Fruit fly (Drosophila melanogaster) whole organism, embryonic: ENCODE results near the gene sau.

Experiments
- CG10209 ChIP-seq: fragments of 200-800 bp; sonication (Bioruptor generic); optimal IDR thresholded peaks from 3 replicates; lab custom pipeline; 2017; ENCODE audit warnings: missing biosample characterization, mild to moderate bottlenecking, missing genetic modification characterization, missing genetic modification reagents
- CG1024 ChIP-seq: fragments of 200-800 bp; sonication (Bioruptor generic); IDR thresholded peaks from 2 replicates; pipeline ENCODE4 v1.3.6; 2022; ENCODE audit warnings: missing biosample characterization, missing genetic modification characterization
- CG10366 ChIP-seq: fragments of 200-800 bp; sonication (Bioruptor generic); IDR thresholded peaks from 2 replicates; pipeline ENCODE4 v1.3.6; 2022; ENCODE audit warnings: missing biosample characterization, missing genetic modification characterization
- CG10462 ChIP-seq: fragments of 200-800 bp; sonication (Bioruptor generic); optimal IDR thresholded peaks from 2 replicates; lab custom pipeline; 2016; ENCODE audit warnings: missing biosample characterization, missing genetic modification characterization
- CG11093 ChIP-seq: fragments of 200-800 bp; sonication (Bioruptor generic); IDR thresholded peaks from 3 replicates; pipeline ENCODE4 v1.3.6; 2022; ENCODE audit warnings: missing biosample characterization, missing genetic modification characterization
- CG12071 ChIP-seq: fragments of 200-800 bp; sonication (Bioruptor generic); optimal IDR thresholded peaks from 3 replicates; lab custom pipeline; 2018; ENCODE audit warnings: missing biosample characterization, mild to moderate bottlenecking, missing genetic modification characterization
- CG12391 ChIP-seq: fragments of 200-800 bp; sonication (Bioruptor generic); optimal IDR thresholded peaks from 3 replicates; lab custom pipeline; 2018; ENCODE audit warnings: missing biosample characterization, mild to moderate bottlenecking, missing genetic modification characterization, moderate library complexity
- CG14667 ChIP-seq: fragments of 200-800 bp; sonication (Bioruptor generic); IDR thresholded peaks from 2 replicates; pipeline ENCODE4 v1.3.6; 2022; ENCODE audit warnings: missing biosample characterization, missing genetic modification characterization
- CG14710 ChIP-seq: fragments of 200-800 bp; sonication (Bioruptor generic); optimal IDR thresholded peaks from 3 replicates; lab custom pipeline; 2019; ENCODE audit warnings: missing biosample characterization, mild to moderate bottlenecking, missing genetic modification characterization, moderate library complexity
- CG15514 ChIP-seq: fragments of 200-800 bp; sonication (Bioruptor generic); optimal IDR thresholded peaks from 3 replicates; lab custom pipeline; 2017; ENCODE audit warnings: missing biosample characterization, missing genetic modification characterization, mild to moderate bottlenecking, moderate library complexity, missing genetic modification reagents
- CG15601 ChIP-seq: fragments of 200-800 bp; sonication (Bioruptor generic); optimal IDR thresholded peaks from 3 replicates; lab custom pipeline; 2019; ENCODE audit warnings: missing biosample characterization, mild to moderate bottlenecking, missing genetic modification characterization, moderate library complexity
- CG17385 ChIP-seq: fragments of 200-800 bp; sonication (Bioruptor generic); optimal IDR thresholded peaks from 3 replicates; lab custom pipeline; 2018; ENCODE audit warnings: missing biosample characterization, mild to moderate bottlenecking, missing genetic modification characterization
- CG1832 ChIP-seq: fragments of 200-800 bp; sonication (Bioruptor generic); optimal IDR thresholded peaks from 2 replicates; lab custom pipeline; 2017; ENCODE audit warnings: missing biosample characterization, mild to moderate bottlenecking, missing genetic modification characterization, inconsistent platforms
- CG18476 ChIP-seq: fragments of 200-800 bp; sonication (Bioruptor generic); optimal IDR thresholded peaks from 2 replicates; lab custom pipeline; 2016; ENCODE audit warnings: missing biosample characterization, mild to moderate bottlenecking, missing genetic modification characterization
- CG2120 ChIP-seq: fragments of 200-800 bp; sonication (Bioruptor generic); optimal IDR thresholded peaks from 3 replicates; lab custom pipeline; 2016; ENCODE audit warnings: missing biosample characterization, missing genetic modification characterization
- CG2875 ChIP-seq: fragments of 200-800 bp; sonication (Bioruptor generic); optimal IDR thresholded peaks from 2 replicates; lab custom pipeline; 2017; ENCODE audit warnings: missing biosample characterization, mild to moderate bottlenecking, missing genetic modification characterization, missing genetic modification reagents
- CG30020 ChIP-seq: fragments of 200-800 bp; optimal IDR thresholded peaks from 2 replicates; lab custom pipeline; 2019; ENCODE audit warnings: missing biosample characterization, mild to moderate bottlenecking, missing genetic modification characterization, moderate library complexity
- CG30431 ChIP-seq: fragments of 200-800 bp; sonication (Bioruptor generic); optimal IDR thresholded peaks from 2 replicates; lab custom pipeline; 2017; ENCODE audit warnings: missing biosample characterization, missing genetic modification characterization
- CG31365 ChIP-seq: fragments of 200-800 bp; sonication (Bioruptor generic); optimal IDR thresholded peaks from 2 replicates; lab custom pipeline; 2018; ENCODE audit warnings: missing biosample characterization, mild to moderate bottlenecking, missing genetic modification characterization
- CG31441 ChIP-seq: fragments of 200-800 bp; sonication (Bioruptor generic); IDR thresholded peaks from 2 replicates; pipeline ENCODE4 v1.3.6; 2022; ENCODE audit warnings: missing biosample characterization, missing genetic modification characterization
- CG4730 ChIP-seq: fragments of 200-800 bp; sonication (Bioruptor generic); IDR thresholded peaks from 2 replicates; pipeline ENCODE4 v1.3.6; 2022; ENCODE audit warnings: missing biosample characterization, missing genetic modification characterization
- CTCF ChIP-seq: fragments of 200-800 bp; sonication (Bioruptor generic); optimal IDR thresholded peaks from 2 replicates; lab custom pipeline; 2017; ENCODE audit warnings: missing biosample characterization, mild to moderate bottlenecking, missing genetic modification characterization, moderate library complexity
- CoRest ChIP-seq: fragments of 200-800 bp; sonication (Bioruptor generic); optimal IDR thresholded peaks from 3 replicates; lab custom pipeline; 2018; ENCODE audit warnings: missing biosample characterization, mild to moderate bottlenecking, missing genetic modification characterization, moderate library complexity
- Dref ChIP-seq: fragments of 200-800 bp; sonication (Bioruptor generic); IDR thresholded peaks from 2 replicates; pipeline ENCODE4 v1.3.6; 2022; ENCODE audit warnings: missing biosample characterization, missing genetic modification characterization
- Ets65A ChIP-seq: fragments of 200-800 bp; sonication (Bioruptor generic); peaks from one replicate; lab custom pipeline; 2016; ENCODE audit warnings: missing biosample characterization, missing genetic modification characterization
- Hand ChIP-seq: fragments of 200-800 bp; sonication (Bioruptor generic); optimal IDR thresholded peaks from 2 replicates; lab custom pipeline; 2017; ENCODE audit warnings: mild to moderate bottlenecking, missing biosample characterization, missing genetic modification reagents, missing genetic modification characterization
- Hey ChIP-seq: fragments of 200-800 bp; sonication (Bioruptor generic); optimal IDR thresholded peaks from 3 replicates; lab custom pipeline; 2018; ENCODE audit warnings: missing biosample characterization, mild to moderate bottlenecking, missing genetic modification characterization
- Hr78 ChIP-seq, 2 experiments: fragments of 200-800 bp in 1 of 2; fragments of >200 bp in 1 of 2; sonication (Bioruptor generic) in 1 of 2; optimal IDR thresholded peaks; 2 replicates each; lab custom pipeline; 2017 to 2019; ENCODE audit warnings: missing biosample characterization in 2 of 2, missing genetic modification characterization in 2 of 2, mild to moderate bottlenecking in 1 of 2, moderate library complexity in 1 of 2
- Hsf ChIP-seq: fragments of 200-800 bp; sonication (Bioruptor generic); optimal IDR thresholded peaks from 3 replicates; lab custom pipeline; 2016; ENCODE audit warnings: missing biosample characterization, missing genetic modification characterization
- NC2β ChIP-seq: fragments of 200-800 bp; sonication (Bioruptor generic); optimal IDR thresholded peaks from 2 replicates; lab custom pipeline; 2016; ENCODE audit warnings: missing biosample characterization, missing genetic modification characterization
- NFAT ChIP-seq: fragments of 200-800 bp; sonication (Bioruptor generic); IDR thresholded peaks from 2 replicates; pipeline ENCODE4 v1.3.6; 2022; ENCODE audit warnings: missing biosample characterization, missing genetic modification characterization
- Optix ChIP-seq: fragments of 200-800 bp; sonication (Bioruptor generic); IDR thresholded peaks from 3 replicates; pipeline ENCODE4 v1.3.6; 2022; ENCODE audit warnings: missing biosample characterization, missing genetic modification characterization
- Poxn ChIP-seq: fragments of 200-800 bp; sonication (Bioruptor generic); IDR thresholded peaks from 2 replicates; pipeline ENCODE4 v1.3.6; 2022; ENCODE audit warnings: missing biosample characterization, missing genetic modification characterization
- Ravus ChIP-seq: fragments of 200-800 bp; sonication (Bioruptor generic); IDR thresholded peaks from 2 replicates; pipeline ENCODE4 v1.3.6; 2022; ENCODE audit warnings: missing biosample characterization, missing genetic modification characterization
- Scr ChIP-seq: fragments of 200-800 bp; sonication (Bioruptor generic); IDR thresholded peaks from 2 replicates; pipeline ENCODE4 v1.3.6; 2022; ENCODE audit warnings: missing biosample characterization, missing genetic modification characterization; ENCODE audit not compliant: partially characterized antibody
- Usf ChIP-seq: fragments of 200-800 bp; sonication (Bioruptor generic); optimal IDR thresholded peaks from 2 replicates; lab custom pipeline; 2017; ENCODE audit warnings: missing genotype, missing biosample characterization, missing genetic modification characterization
- Xrp1 ChIP-seq: fragments of 200-800 bp; sonication (Bioruptor generic); IDR thresholded peaks from 2 replicates; pipeline ENCODE4 v1.3.6; 2022; ENCODE audit warnings: missing biosample characterization, missing genetic modification characterization
- bcd ChIP-seq: fragments of 200-800 bp; sonication (Bioruptor generic); optimal IDR thresholded peaks from 2 replicates; lab custom pipeline; 2017; ENCODE audit warnings: missing biosample characterization, mild to moderate bottlenecking, missing genetic modification characterization
- dysf ChIP-seq: fragments of 200-800 bp; sonication (Bioruptor generic); IDR thresholded peaks from 3 replicates; pipeline ENCODE4 v1.3.6; 2022; ENCODE audit warnings: missing biosample characterization, missing genetic modification characterization
- fd96Cb ChIP-seq: fragments of 200-800 bp; sonication (Bioruptor generic); optimal IDR thresholded peaks from 2 replicates; lab custom pipeline; 2018; ENCODE audit warnings: missing biosample characterization, mild to moderate bottlenecking, missing genetic modification characterization, moderate library complexity
- gsb-n ChIP-seq: fragments of 200-800 bp; sonication (Bioruptor generic); optimal IDR thresholded peaks from 3 replicates; lab custom pipeline; 2018; ENCODE audit warnings: missing biosample characterization, mild to moderate bottlenecking, missing genetic modification characterization
- lov ChIP-seq, 2 experiments: fragments of 200-800 bp in 1 of 2; fragments of >200 bp in 1 of 2; sonication (Bioruptor generic) in 1 of 2; IDR thresholded peaks in 1 of 2; optimal IDR thresholded peaks in 1 of 2; 2 replicates in 1 of 2; 3 replicates in 1 of 2; pipeline versions ENCODE4 v1.3.6 to Lab custom; 2017 to 2022; ENCODE audit warnings: missing biosample characterization in 1 of 2, missing genetic modification characterization in 1 of 2
- pan ChIP-seq, 4 experiments: fragments of >200 bp in 3 of 4; fragments of 200-800 bp in 1 of 4; sonication (Bioruptor generic) in 1 of 4; optimal IDR thresholded peaks in 3 of 4; IDR thresholded peaks in 1 of 4; 2 replicates each; pipeline versions ENCODE4 v1.3.6 to Lab custom; 2017 to 2022; ENCODE audit warnings: missing biosample characterization in 2 of 4, missing genetic modification characterization in 2 of 4, mixed read lengths in 1 of 4
- rib ChIP-seq: fragments of 200-800 bp; sonication (Bioruptor generic); IDR thresholded peaks from 2 replicates; pipeline ENCODE4 v1.3.6; 2022; ENCODE audit warnings: missing biosample characterization, missing genetic modification characterization
- ro ChIP-seq: fragments of 200-800 bp; sonication (Bioruptor generic); IDR thresholded peaks from 2 replicates; pipeline ENCODE4 v1.3.6; 2022; ENCODE audit warnings: missing biosample characterization, missing genetic modification characterization
- schlank ChIP-seq: fragments of 200-800 bp; sonication (Bioruptor generic); optimal IDR thresholded peaks from 2 replicates; lab custom pipeline; 2018; ENCODE audit warnings: missing biosample characterization, mild to moderate bottlenecking, missing genetic modification characterization
- sob ChIP-seq: fragments of 200-800 bp; sonication (Bioruptor generic); IDR thresholded peaks from 2 replicates; pipeline ENCODE4 v1.3.6; 2022; ENCODE audit warnings: missing biosample characterization, missing genetic modification characterization
- tio ChIP-seq: fragments of 200-800 bp; sonication (Bioruptor generic); optimal IDR thresholded peaks from 2 replicates; lab custom pipeline; 2017; ENCODE audit warnings: missing biosample characterization, missing genetic modification characterization, inconsistent platforms
- unpg ChIP-seq: fragments of 200-800 bp; sonication (Bioruptor generic); optimal IDR thresholded peaks from 3 replicates; lab custom pipeline; 2018; ENCODE audit warnings: missing biosample characterization, mild to moderate bottlenecking, missing genetic modification characterization, moderate library complexity

sau gene

dm6 chr2L:2182735-2183340, 43.3 kb upstream of the sau start (continued):
- no peak for TF ChIP-seq CG15514 (GFP tag; lab: Kevin White, UChicago)
- TF ChIP-seq Hey (tag; lab: Kevin White, UChicago): no peak
- no peak for TF ChIP-seq CG31365
- no peak for TF ChIP-seq lov (optimal IDR thresholded peaks at IDR 0.05; lab: Kevin White, UChicago)
- peak; percentile 73; the same call in 1 of the 3 replicates for TF ChIP-seq lov (GFP tag; IDR thresholded peaks at IDR 0.05; lab: Robert Waterston, UW)
- TF ChIP-seq CG10366 (GFP tag; lab: Robert Waterston, UW): peak; percentile 23; the same call in 1 of the 2 replicates
- TF ChIP-seq rib (GFP tag; lab: Robert Waterston, UW): no peak
- peak; percentile 12 for TF ChIP-seq CG18476 (GFP tag; lab: Kevin White, UChicago)
- no peak for TF ChIP-seq Hr78 (GFP tag; optimal IDR thresholded peaks at IDR 0.05; lab: Kevin White, UChicago)
- no peak for TF ChIP-seq Poxn (GFP tag; lab: Robert Waterston, UW)
- no peak for TF ChIP-seq NFAT (GFP tag; lab: Robert Waterston, UW)
- TF ChIP-seq Hand (GFP tag; lab: Kevin White, UChicago): no peak
- TF ChIP-seq CG1832 (GFP tag; lab: Kevin White, UChicago): no peak
- no peak for TF ChIP-seq Dref (GFP tag; lab: Robert Waterston, UW)
- peak; percentile 50; the same call in 2 of the 3 replicates for TF ChIP-seq CG11093
- no peak for TF ChIP-seq Scr (GFP tag; lab: Robert Waterston, UW)
- peak; percentile 60 for TF ChIP-seq CG14667
- TF ChIP-seq CG4730 (GFP tag; lab: Robert Waterston, UW): peak; percentile 44; the same call in 1 of the 2 replicates
- TF ChIP-seq CG1024: peak; percentile 58
- TF ChIP-seq dysf (GFP tag; lab: Robert Waterston, UW): no peak; the same call in 2 of the 3 replicates
- TF ChIP-seq NC2β (GFP tag; lab: Kevin White, UChicago): peak; percentile 76
- peak; percentile 65 for TF ChIP-seq unpg (GFP tag; lab: Kevin White, UChicago)
- TF ChIP-seq bcd (GFP tag; lab: Kevin White, UChicago): peak; percentile 34
- TF ChIP-seq CG10462 (GFP tag; lab: Kevin White, UChicago): peak; percentile 12
- no peak for TF ChIP-seq Ravus (GFP tag; lab: Robert Waterston, UW)
- TF ChIP-seq CG30431 (GFP tag; lab: Kevin White, UChicago): peak; percentile 85
- peak; percentile 56 for TF ChIP-seq CG15601 (tag; lab: Kevin White, UChicago)
- no peak for TF ChIP-seq CG30020 (tag; lab: Kevin White, UChicago)
- no peak for TF ChIP-seq sob (GFP tag; lab: Robert Waterston, UW)
- peak; percentile 54 for TF ChIP-seq CG10209
- peak; percentile 77 for TF ChIP-seq CG12391 (tag; lab: Kevin White, UChicago)
- peak; percentile 72; the same call in 2 of the 3 replicates for TF ChIP-seq Optix (GFP tag; lab: Robert Waterston, UW)
- TF ChIP-seq Hsf (GFP tag; lab: Kevin White, UChicago): peak; percentile 64
- peak; percentile 81 for TF ChIP-seq CG31441 (GFP tag; lab: Robert Waterston, UW)
- TF ChIP-seq pan (optimal IDR thresholded peaks at IDR 0.05; lab: Kevin White, UChicago): no peak
- peak in 1 of 2 experiments; percentile 16 for TF ChIP-seq pan (GFP tag; optimal IDR thresholded peaks at IDR 0.05 in 1 of 2, IDR thresholded peaks at IDR 0.05 in 1 of 2)
- no peak for TF ChIP-seq CTCF
- TF ChIP-seq tio (GFP tag; lab: Kevin White, UChicago): peak; percentile 32
- TF ChIP-seq CG2120 (GFP tag; lab: Kevin White, UChicago): no peak
- TF ChIP-seq CoRest (tag; lab: Kevin White, UChicago): peak; percentile 33
- peak; percentile 95 for TF ChIP-seq Ets65A
- peak; percentile 71 for TF ChIP-seq fd96Cb (tag; lab: Kevin White, UChicago)
- peak; percentile 61 for TF ChIP-seq CG2875 (GFP tag; lab: Kevin White, UChicago)
- TF ChIP-seq Xrp1 (GFP tag; lab: Robert Waterston, UW): peak; percentile 93
- no peak for TF ChIP-seq schlank (tag; lab: Kevin White, UChicago)
- TF ChIP-seq CG14710 (tag; lab: Kevin White, UChicago): peak; percentile 84
- no peak for TF ChIP-seq CG12071 (GFP tag; lab: Kevin White, UChicago)
- TF ChIP-seq ro (GFP tag; lab: Robert Waterston, UW): peak; percentile 34; the same call in 1 of the 2 replicates
- TF ChIP-seq CG17385 (GFP tag; lab: Kevin White, UChicago): no peak
- peak; percentile 81 for TF ChIP-seq Usf
- TF ChIP-seq gsb-n (tag; lab: Kevin White, UChicago): peak; percentile 78
